Fruit fly (Drosophila melanogaster): Measurements from ENCODE around the gene CG4572.

Gene CG4572

dm6 chr3R:19875118-19875887 is 11.1 kb upstream of the CG4572 start, which contains the start of gene Mrp5 (continued):
- no peak for TF ChIP-seq CG18476 (GFP tag; optimal IDR thresholded peaks at IDR 0.05)
- peak; percentile 34 for TF ChIP-seq CG12155 (GFP tag; optimal IDR thresholded peaks at IDR 0.05)
- TF ChIP-seq bcd (GFP tag; optimal IDR thresholded peaks at IDR 0.05) = peak; percentile 15
- TF ChIP-seq az2 (GFP tag; optimal IDR thresholded peaks at IDR 0.05) = peak; percentile 40
- peak; percentile 54; the same call in 2 of the 3 replicates for TF ChIP-seq CG11093 (GFP tag; IDR thresholded peaks at IDR 0.05)
- no peak for TF ChIP-seq CG12104 (GFP tag; optimal IDR thresholded peaks at IDR 0.05)
- TF ChIP-seq CG13894 (tag; optimal IDR thresholded peaks at IDR 0.05) = no peak
- no peak for TF ChIP-seq hb (GFP tag; IDR thresholded peaks at IDR 0.05; ENCODE audit: partially characterized antibody)
- no peak for TF ChIP-seq tll (GFP tag; optimal IDR thresholded peaks at IDR 0.05)
- no peak for TF ChIP-seq D (optimal IDR thresholded peaks at IDR 0.05)
- TF ChIP-seq D (GFP tag; optimal IDR thresholded peaks at IDR 0.05) = peak; percentile 25
- no peak for TF ChIP-seq slou (GFP tag; optimal IDR thresholded peaks at IDR 0.05)
- TF ChIP-seq CG31365 (tag; optimal IDR thresholded peaks at IDR 0.05) = no peak
- peak; percentile 61 for TF ChIP-seq CG14441 (GFP tag; IDR thresholded peaks at IDR 0.05)
- peak; percentile 36 for TF ChIP-seq CG9817 (tag; optimal IDR thresholded peaks at IDR 0.05)
- TF ChIP-seq CG6272 (GFP tag; IDR thresholded peaks at IDR 0.05) = no peak
- TF ChIP-seq CG8388 (GFP tag; optimal IDR thresholded peaks at IDR 0.05) = peak; percentile 98
- peak; percentile 10 for TF ChIP-seq exex (tag; optimal IDR thresholded peaks at IDR 0.05)
- TF ChIP-seq CG14710 (tag; optimal IDR thresholded peaks at IDR 0.05) = no peak
- TF ChIP-seq CG10366 (GFP tag; IDR thresholded peaks at IDR 0.05) = peak; percentile 69
- peak; percentile 48 for TF ChIP-seq CG11696 (GFP tag; IDR thresholded peaks at IDR 0.05)
- TF ChIP-seq Meics (GFP tag; optimal IDR thresholded peaks at IDR 0.05) = peak; percentile 59
- TF ChIP-seq Gsc (GFP tag; IDR thresholded peaks at IDR 0.05) = no peak
- TF ChIP-seq CG5245 (GFP tag; optimal IDR thresholded peaks at IDR 0.05) = no peak
- TF ChIP-seq Tbp (GFP tag; optimal IDR thresholded peaks at IDR 0.05) = no peak
- TF ChIP-seq bsh (GFP tag; optimal IDR thresholded peaks at IDR 0.05) = peak; percentile 21 to 35
- peak; percentile 5 for TF ChIP-seq org-1 (GFP tag; optimal IDR thresholded peaks at IDR 0.05)
- peak; percentile 26; the same call in 1 of the 2 replicates for TF ChIP-seq esg (GFP tag; conservative IDR thresholded peaks at IDR 0.05)
- TF ChIP-seq repo (GFP tag; optimal IDR thresholded peaks at IDR 0.05) = no peak
- TF ChIP-seq Hmx (GFP tag; optimal IDR thresholded peaks at IDR 0.05) = no peak
- no peak for TF ChIP-seq HLH54F (GFP tag; optimal IDR thresholded peaks at IDR 0.05)
- TF ChIP-seq CG3281 (GFP tag; optimal IDR thresholded peaks at IDR 0.05) = peak; percentile 26
- peak; percentile 57 for TF ChIP-seq CG6689 (GFP tag; IDR thresholded peaks at IDR 0.05)
- no peak for TF ChIP-seq run (tag; optimal IDR thresholded peaks at IDR 0.05)
- no peak for TF ChIP-seq tup (GFP tag; optimal IDR thresholded peaks at IDR 0.05)
- TF ChIP-seq CG2678 (tag; optimal IDR thresholded peaks at IDR 0.05) = peak; percentile 40
- no peak for TF ChIP-seq dm (GFP tag; optimal IDR thresholded peaks at IDR 0.05)
- TF ChIP-seq gsb (GFP tag; IDR thresholded peaks at IDR 0.05) = no peak
- TF ChIP-seq CG33213 (GFP tag; optimal IDR thresholded peaks at IDR 0.05) = no peak
- TF ChIP-seq CG4730 (GFP tag; IDR thresholded peaks at IDR 0.05) = 0 out of 2 replicates have a peak, but pooled peaks have one; percentile 13
- TF ChIP-seq CG17186 (GFP tag; optimal IDR thresholded peaks at IDR 0.05) = peak; percentile 11
- TF ChIP-seq CG4820 (GFP tag; optimal IDR thresholded peaks at IDR 0.05) = peak; percentile 9
- peak; percentile 36 for TF ChIP-seq phol (tag; optimal IDR thresholded peaks at IDR 0.05)
- TF ChIP-seq nerfin-2 (GFP tag; IDR thresholded peaks at IDR 0.05; ENCODE audit: partially characterized antibody) = no peak
- peak; percentile 51; the same call in 1 of the 3 replicates for TF ChIP-seq CG11695 (GFP tag; IDR thresholded peaks at IDR 0.05)
- peak; percentile 29 for TF ChIP-seq CG17568 (GFP tag; optimal IDR thresholded peaks at IDR 0.05)
- TF ChIP-seq Mad (GFP tag; optimal IDR thresholded peaks at IDR 0.05) = no peak
- peak; percentile 53; the same call in 1 of the 2 replicates for TF ChIP-seq CG14014 (GFP tag; IDR thresholded peaks at IDR 0.05)
- TF ChIP-seq tin (GFP tag; optimal IDR thresholded peaks at IDR 0.05) = peak; percentile 32
- TF ChIP-seq rib (GFP tag; IDR thresholded peaks at IDR 0.05) = no peak
